Fruit fly (Drosophila melanogaster) whole organism, embryonic: Measurements from ENCODE around the gene MCU.

ENCODE experiments used
- ATbp ChIP-seq: fragments of 200-800 bp; sonication (Bioruptor generic); optimal IDR thresholded peaks from 2 replicates; lab custom pipeline; 2017; ENCODE audit warnings: missing biosample characterization, mild to moderate bottlenecking, missing genetic modification characterization, missing genetic modification reagents
- Asciz ChIP-seq: fragments of 200-800 bp; sonication (Bioruptor generic); optimal IDR thresholded peaks from 2 replicates; lab custom pipeline; 2017; ENCODE audit warnings: missing biosample characterization, mild to moderate bottlenecking, missing genetic modification characterization, missing genetic modification reagents
- CG10209 ChIP-seq: fragments of 200-800 bp; sonication (Bioruptor generic); optimal IDR thresholded peaks from 3 replicates; lab custom pipeline; 2017; ENCODE audit warnings: missing biosample characterization, mild to moderate bottlenecking, missing genetic modification characterization, missing genetic modification reagents
- CG10274 ChIP-seq: fragments of 200-800 bp; sonication (Bioruptor generic); optimal IDR thresholded peaks from 3 replicates; lab custom pipeline; 2017; ENCODE audit warnings: missing biosample characterization, mild to moderate bottlenecking, missing genetic modification characterization
- CG10321 ChIP-seq: fragments of 200-800 bp; sonication (Bioruptor generic); IDR thresholded peaks from 2 replicates; pipeline ENCODE4 v1.3.6; 2022; ENCODE audit warnings: missing biosample characterization, missing genetic modification characterization
- CG12299 ChIP-seq: fragments of 200-800 bp; sonication (Bioruptor generic); optimal IDR thresholded peaks from 2 replicates; lab custom pipeline; 2018; ENCODE audit warnings: missing biosample characterization, mild to moderate bottlenecking, missing genetic modification characterization
- CG12769 ChIP-seq: fragments of 200-800 bp; sonication (Bioruptor generic); optimal IDR thresholded peaks from 2 replicates; lab custom pipeline; 2019; ENCODE audit warnings: missing biosample characterization, mild to moderate bottlenecking, missing genetic modification characterization, moderate library complexity
- CG13296 ChIP-seq: fragments of 200-800 bp; sonication (Bioruptor generic); optimal IDR thresholded peaks from 3 replicates; lab custom pipeline; 2018; ENCODE audit warnings: missing biosample characterization, mild to moderate bottlenecking, missing genetic modification characterization
- CG14710 ChIP-seq: fragments of 200-800 bp; sonication (Bioruptor generic); optimal IDR thresholded peaks from 3 replicates; lab custom pipeline; 2019; ENCODE audit warnings: missing biosample characterization, mild to moderate bottlenecking, missing genetic modification characterization, moderate library complexity
- CG14860 ChIP-seq: fragments of 200-800 bp; sonication (Bioruptor generic); IDR thresholded peaks from 3 replicates; pipeline ENCODE4 v1.3.6; 2022; ENCODE audit warnings: missing biosample characterization, missing genetic modification characterization; ENCODE audit not compliant: partially characterized antibody
- CG15514 ChIP-seq: fragments of 200-800 bp; sonication (Bioruptor generic); optimal IDR thresholded peaks from 3 replicates; lab custom pipeline; 2017; ENCODE audit warnings: missing biosample characterization, missing genetic modification characterization, mild to moderate bottlenecking, moderate library complexity, missing genetic modification reagents
- CG17328 ChIP-seq: fragments of 200-800 bp; sonication (Bioruptor generic); IDR thresholded peaks from 2 replicates; pipeline ENCODE4 v1.3.6; 2022; ENCODE audit warnings: missing biosample characterization, missing genetic modification characterization
- CG18011 ChIP-seq: fragments of 200-800 bp; sonication (Bioruptor generic); optimal IDR thresholded peaks from 2 replicates; lab custom pipeline; 2017; ENCODE audit warnings: missing biosample characterization, missing genetic modification characterization, mild to moderate bottlenecking, moderate library complexity, missing genotype
- CG18599 ChIP-seq: fragments of 200-800 bp; sonication (Bioruptor generic); optimal IDR thresholded peaks from 3 replicates; lab custom pipeline; 2017; ENCODE audit warnings: missing biosample characterization, missing genetic modification characterization, mild to moderate bottlenecking, moderate library complexity, missing genetic modification reagents
- CG2129 ChIP-seq: fragments of 200-800 bp; sonication (Bioruptor generic); IDR thresholded peaks from 2 replicates; pipeline ENCODE4 v1.3.6; 2022; ENCODE audit warnings: missing biosample characterization, missing genetic modification characterization; ENCODE audit not compliant: partially characterized antibody
- CG2875 ChIP-seq: fragments of 200-800 bp; sonication (Bioruptor generic); optimal IDR thresholded peaks from 2 replicates; lab custom pipeline; 2017; ENCODE audit warnings: missing biosample characterization, mild to moderate bottlenecking, missing genetic modification characterization, missing genetic modification reagents
- CG3065 ChIP-seq: fragments of 200-800 bp; sonication (Bioruptor generic); optimal IDR thresholded peaks from 2 replicates; lab custom pipeline; 2016; ENCODE audit warnings: missing biosample characterization, missing genetic modification characterization
- CG31365 ChIP-seq: fragments of 200-800 bp; sonication (Bioruptor generic); optimal IDR thresholded peaks from 2 replicates; lab custom pipeline; 2018; ENCODE audit warnings: missing biosample characterization, mild to moderate bottlenecking, missing genetic modification characterization
- CG4328 ChIP-seq: fragments of 200-800 bp; sonication (Bioruptor generic); optimal IDR thresholded peaks from 3 replicates; lab custom pipeline; 2017; ENCODE audit warnings: missing biosample characterization, missing genetic modification reagents, missing genetic modification characterization
- CG43689 ChIP-seq: fragments of 200-800 bp; sonication (Bioruptor generic); IDR thresholded peaks from 2 replicates; pipeline ENCODE4 v1.3.6; 2022; ENCODE audit warnings: missing biosample characterization, missing genetic modification characterization
- CG8290 ChIP-seq, 3 experiments: fragments of 200-800 bp; sonication (Bioruptor generic); optimal IDR thresholded peaks; 2 replicates each; lab custom pipeline; 2016 to 2019; ENCODE audit warnings: missing biosample characterization in 3 of 3, missing genetic modification characterization in 3 of 3, mild to moderate bottlenecking in 2 of 3, moderate library complexity in 1 of 3
- CG9609 ChIP-seq: fragments of 200-800 bp; sonication (Bioruptor generic); optimal IDR thresholded peaks from 3 replicates; lab custom pipeline; 2016; ENCODE audit warnings: missing biosample characterization, missing genetic modification characterization
- CG9876 ChIP-seq: fragments of 200-800 bp; sonication (Bioruptor generic); optimal IDR thresholded peaks from 2 replicates; lab custom pipeline; 2016; ENCODE audit warnings: missing biosample characterization, missing genetic modification characterization
- CTCF ChIP-seq: fragments of 200-800 bp; sonication (Bioruptor generic); optimal IDR thresholded peaks from 2 replicates; lab custom pipeline; 2017; ENCODE audit warnings: missing biosample characterization, mild to moderate bottlenecking, missing genetic modification characterization, moderate library complexity
- Eip74EF ChIP-seq, 2 experiments: fragments of 200-800 bp in 1 of 2; fragments of >200 bp in 1 of 2; sonication (Bioruptor generic) in 1 of 2; optimal IDR thresholded peaks; 2 replicates each; lab custom pipeline; 2017 to 2019; ENCODE audit warnings: missing biosample characterization in 2 of 2, missing genetic modification characterization in 2 of 2, mild to moderate bottlenecking in 1 of 2, moderate library complexity in 1 of 2
- HHEX ChIP-seq: fragments of 200-800 bp; sonication (Bioruptor generic); optimal IDR thresholded peaks from 3 replicates; lab custom pipeline; 2017; ENCODE audit warnings: missing biosample characterization, mild to moderate bottlenecking, missing genetic modification characterization, missing genetic modification reagents
- Hr51 ChIP-seq, 2 experiments: fragments of 200-800 bp; sonication (Bioruptor generic); optimal IDR thresholded peaks; 2 replicates in 1 of 2; 3 replicates in 1 of 2; lab custom pipeline; 2016 to 2018; ENCODE audit warnings: missing biosample characterization in 2 of 2, missing genetic modification characterization in 2 of 2, mild to moderate bottlenecking in 1 of 2, moderate library complexity in 1 of 2
- Meics ChIP-seq: fragments of 200-800 bp; sonication (Bioruptor generic); optimal IDR thresholded peaks from 2 replicates; lab custom pipeline; 2017; ENCODE audit warnings: missing biosample characterization, mild to moderate bottlenecking, missing genetic modification characterization
- NFAT ChIP-seq: fragments of 200-800 bp; sonication (Bioruptor generic); IDR thresholded peaks from 2 replicates; pipeline ENCODE4 v1.3.6; 2022; ENCODE audit warnings: missing biosample characterization, missing genetic modification characterization
- Oaz ChIP-seq: fragments of 200-800 bp; sonication (Bioruptor generic); IDR thresholded peaks from 2 replicates; pipeline ENCODE4 v1.3.6; 2022; ENCODE audit warnings: missing biosample characterization, missing genetic modification characterization
- Poxn ChIP-seq: fragments of 200-800 bp; sonication (Bioruptor generic); IDR thresholded peaks from 2 replicates; pipeline ENCODE4 v1.3.6; 2022; ENCODE audit warnings: missing biosample characterization, missing genetic modification characterization
- Vsx1 ChIP-seq: fragments of 200-800 bp; sonication (Bioruptor generic); optimal IDR thresholded peaks from 2 replicates; lab custom pipeline; 2017; ENCODE audit warnings: missing biosample characterization, mild to moderate bottlenecking, missing genetic modification characterization, missing genetic modification reagents
- abd-A ChIP-seq: fragments of 200-800 bp; sonication (Bioruptor generic); optimal IDR thresholded peaks from 3 replicates; lab custom pipeline; 2019; ENCODE audit warnings: missing biosample characterization, mild to moderate bottlenecking, missing genetic modification characterization, moderate library complexity
- bcd ChIP-seq: fragments of 200-800 bp; sonication (Bioruptor generic); optimal IDR thresholded peaks from 2 replicates; lab custom pipeline; 2017; ENCODE audit warnings: missing biosample characterization, mild to moderate bottlenecking, missing genetic modification characterization
- bsh ChIP-seq, 2 experiments: fragments of 200-800 bp; sonication (Bioruptor generic); optimal IDR thresholded peaks; 2 replicates each; lab custom pipeline; 2017 to 2018; ENCODE audit warnings: mild to moderate bottlenecking in 2 of 2, missing biosample characterization in 2 of 2, missing genetic modification characterization in 2 of 2, moderate library complexity in 1 of 2
- chinmo ChIP-seq: fragments of 200-800 bp; sonication (Bioruptor generic); IDR thresholded peaks from 4 replicates; pipeline ENCODE4 v1.3.6; 2022; ENCODE audit warnings: missing biosample characterization, missing genetic modification characterization; ENCODE audit not compliant: partially characterized antibody
- ci ChIP-seq: fragments of 200-800 bp; sonication (Bioruptor generic); IDR thresholded peaks from 3 replicates; pipeline ENCODE4 v1.3.6; 2022; ENCODE audit warnings: missing biosample characterization, missing genetic modification characterization
- en ChIP-seq: fragments of 200-800 bp; sonication (Bioruptor generic); optimal IDR thresholded peaks from 2 replicates; lab custom pipeline; 2016; ENCODE audit warnings: missing biosample characterization, missing genetic modification characterization
- gcm2 ChIP-seq: fragments of 200-800 bp; sonication (Bioruptor generic); optimal IDR thresholded peaks from 2 replicates; lab custom pipeline; 2016; ENCODE audit warnings: missing biosample characterization, missing genetic modification characterization
- lab ChIP-seq: fragments of 200-800 bp; sonication (Bioruptor generic); optimal IDR thresholded peaks from 3 replicates; lab custom pipeline; 2017; ENCODE audit warnings: missing biosample characterization, missing genetic modification characterization, mild to moderate bottlenecking, moderate library complexity, missing genetic modification reagents
- lmd ChIP-seq: fragments of 200-800 bp; sonication (Bioruptor generic); IDR thresholded peaks from 2 replicates; pipeline ENCODE4 v1.3.6; 2022; ENCODE audit warnings: missing biosample characterization, missing genetic modification characterization
- nerfin-2 ChIP-seq: fragments of 200-800 bp; sonication (Bioruptor generic); IDR thresholded peaks from 2 replicates; pipeline ENCODE4 v1.3.6; 2022; ENCODE audit warnings: missing biosample characterization, missing genetic modification characterization; ENCODE audit not compliant: partially characterized antibody
- repo ChIP-seq: fragments of 200-800 bp; sonication (Bioruptor generic); optimal IDR thresholded peaks from 2 replicates; lab custom pipeline; 2016; ENCODE audit warnings: missing biosample characterization, missing genetic modification characterization
- row ChIP-seq: fragments of 200-800 bp; sonication (Bioruptor generic); IDR thresholded peaks from 3 replicates; pipeline ENCODE4 v1.3.6; 2022; ENCODE audit warnings: missing biosample characterization, missing genetic modification characterization
- sd ChIP-seq: fragments of 200-800 bp; sonication (Bioruptor generic); optimal IDR thresholded peaks from 3 replicates; lab custom pipeline; 2018; ENCODE audit warnings: missing biosample characterization, mild to moderate bottlenecking, missing genetic modification characterization, moderate library complexity
- sens ChIP-seq: fragments of 200-800 bp; sonication (Bioruptor generic); peaks from one replicate; lab custom pipeline; 2016; ENCODE audit warnings: missing biosample characterization, missing genetic modification characterization
- slou ChIP-seq: fragments of 200-800 bp; sonication (Bioruptor generic); optimal IDR thresholded peaks from 3 replicates; lab custom pipeline; 2016; ENCODE audit warnings: missing biosample characterization, missing genetic modification characterization
- ssp ChIP-seq: fragments of 200-800 bp; sonication (Bioruptor generic); IDR thresholded peaks from 2 replicates; pipeline ENCODE4 v1.3.6; 2022; ENCODE audit warnings: missing biosample characterization, missing genetic modification characterization
- unpg ChIP-seq: fragments of 200-800 bp; sonication (Bioruptor generic); optimal IDR thresholded peaks from 3 replicates; lab custom pipeline; 2018; ENCODE audit warnings: missing biosample characterization, mild to moderate bottlenecking, missing genetic modification characterization, moderate library complexity

MCU gene

DNA sequence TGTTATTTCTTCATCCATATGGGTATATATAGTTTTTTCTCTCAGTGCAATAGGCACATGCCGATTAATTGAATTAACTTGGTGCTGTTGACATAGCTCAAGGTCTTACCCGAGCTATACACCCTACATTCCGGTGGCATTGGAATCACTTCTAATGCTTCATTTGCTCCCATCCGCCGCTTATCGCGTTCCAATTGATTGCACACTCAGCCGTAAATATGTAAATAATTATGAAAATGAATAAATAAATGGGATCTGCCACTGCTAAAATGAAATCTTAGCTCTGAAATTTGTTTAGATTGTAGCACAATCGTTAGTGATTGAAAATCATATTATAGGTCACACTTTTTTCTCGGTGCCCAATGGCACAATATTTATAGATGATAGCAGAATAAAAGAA lies 33.6 kb upstream of the MCU start (continued):
- TF ChIP-seq ssp (no peak), CG14860 (no peak), sd (peak; percentile 13), CG17328 (0 out of 2 replicates have a peak, but pooled peaks have one; percentile 7), chinmo (GFP tag; lab: Robert Waterston, UW) (0 out of 4 replicates have a peak, but pooled peaks have one; percentile 63), Poxn (GFP tag; lab: Robert Waterston, UW) (no peak), CG18011 (GFP tag; lab: Kevin White, UChicago) (no peak), row (peak; percentile 47; the same call in 1 of the 3 replicates), CG43689 (GFP tag; lab: Robert Waterston, UW) (no peak), CG14710 (no peak), CG10274 (no peak), lmd (GFP tag; lab: Robert Waterston, UW) (no peak), CG15514 (GFP tag; lab: Kevin White, UChicago) (peak; percentile 7), Asciz (GFP tag; lab: Kevin White, UChicago) (peak; percentile 2), sens (GFP tag; lab: Kevin White, UChicago) (peak; percentile 83), repo (GFP tag; lab: Kevin White, UChicago) (no peak), CG9609 (GFP tag; lab: Kevin White, UChicago) (no peak), bsh (GFP tag; optimal IDR thresholded peaks at IDR 0.05; lab: Kevin White, UChicago) (no peak), NFAT (GFP tag; lab: Robert Waterston, UW) (no peak), unpg (peak; percentile 18), Hr51 (GFP tag; optimal IDR thresholded peaks at IDR 0.05; lab: Kevin White, UChicago) (peak in 1 of 2 experiments; percentile 25), CG10209 (GFP tag; lab: Kevin White, UChicago) (no peak), Eip74EF (GFP tag; optimal IDR thresholded peaks at IDR 0.05; lab: Kevin White, UChicago) (peak in 1 of 2 experiments; percentile 30), ci (GFP tag; lab: Robert Waterston, UW) (peak; percentile 42; the same call in 1 of the 3 replicates), slou (GFP tag; lab: Kevin White, UChicago) (no peak), CG31365 (no peak), CG2129 (GFP tag; lab: Robert Waterston, UW) (no peak), lab (GFP tag; lab: Kevin White, UChicago) (peak; percentile 46), HHEX (GFP tag; lab: Kevin White, UChicago) (no peak), CTCF (GFP tag; lab: Kevin White, UChicago) (no peak), ATbp (GFP tag; lab: Kevin White, UChicago) (peak; percentile 17), en (GFP tag; lab: Kevin White, UChicago) (no peak), CG2875 (no peak), CG3065 (GFP tag; lab: Kevin White, UChicago) (no peak), CG8290 (GFP tag; optimal IDR thresholded peaks at IDR 0.05; lab: Kevin White, UChicago) (no peak), CG8290 (tag; optimal IDR thresholded peaks at IDR 0.05; lab: Kevin White, UChicago) (peak in 1 of 2 experiments; percentile 4), gcm2 (no peak), CG12299 (tag; lab: Kevin White, UChicago) (no peak), bcd (GFP tag; lab: Kevin White, UChicago) (no peak), CG12769 (tag; lab: Kevin White, UChicago) (peak; percentile 4), nerfin-2 (GFP tag; lab: Robert Waterston, UW) (no peak), CG18599 (GFP tag; lab: Kevin White, UChicago) (peak; percentile 25), abd-A (tag; lab: Kevin White, UChicago) (peak; percentile 8), Oaz (GFP tag; lab: Robert Waterston, UW) (no peak), Vsx1 (no peak), CG9876 (GFP tag; lab: Kevin White, UChicago) (no peak), Meics (GFP tag; lab: Kevin White, UChicago) (peak; percentile 9), CG4328 (no peak), CG10321 (no peak), CG13296 (GFP tag; lab: Kevin White, UChicago) (no peak)
